Worm (Caenorhabditis elegans): ENCODE data around the gene rpb-9.

ce11 chrV:8013901-8014388 lies 1.8 kb upstream of the rpb-9 start, which contains the start of gene Y97E10AR.6:
- no peak for TF ChIP-seq unc-62 (GFP tag; optimal IDR thresholded peaks at IDR 0.05 in 1 of 2)
- no peak for TF ChIP-seq unc-62 (tag; optimal IDR thresholded peaks at IDR 0.05)
- no peak for TF ChIP-seq ceh-82 (tag; optimal IDR thresholded peaks at IDR 0.05)

Data from whole organism, L4 larva.